Worm (Caenorhabditis elegans) whole organism, L2 larva: ENCODE results near the gene col-69.
A peak's percentile ranks its signal among the peaks of the same experiment; 100 is the strongest.

ENCODE experiments used
- C34F6.9 ChIP-seq: fragments of 150-350 bp; optimal IDR thresholded peaks from 2 replicates; lab custom pipeline; 2014; ENCODE audit warnings: missing biosample characterization, missing genetic modification characterization
- F13H6.1 ChIP-seq: sonication (generic microtip); optimal IDR thresholded peaks from 2 replicates; lab custom pipeline; 2016; ENCODE audit warnings: missing genetic modification characterization, missing compliant biosample characterization
- R02D3.7 ChIP-seq: fragments of 150-350 bp; optimal IDR thresholded peaks from 2 replicates; lab custom pipeline; 2014; ENCODE audit warnings: missing biosample characterization, missing genetic modification characterization
- Y55F3AM.14 ChIP-seq: fragments of 200-800 bp; sonication (Bioruptor generic); optimal IDR thresholded peaks from 2 replicates; lab custom pipeline; 2018; ENCODE audit warnings: mild to moderate bottlenecking, missing genetic modification characterization, missing compliant biosample characterization
- ZK546.5 ChIP-seq: sonication (generic microtip); optimal IDR thresholded peaks from 2 replicates; lab custom pipeline; 2017; ENCODE audit warnings: missing biosample characterization, missing genetic modification characterization
- alr-1 ChIP-seq: fragments of 150-350 bp; optimal IDR thresholded peaks from 2 replicates; lab custom pipeline; 2014; ENCODE audit warnings: missing biosample characterization, missing genetic modification characterization
- aly-2 ChIP-seq: fragments of 150-350 bp; optimal IDR thresholded peaks from 2 replicates; lab custom pipeline; 2014; ENCODE audit warnings: missing biosample characterization, missing genetic modification characterization
- ama-1 ChIP-seq: fragments of 150-350 bp; optimal IDR thresholded peaks from 2 replicates; lab custom pipeline; 2018; ENCODE audit warnings: inconsistent platforms
- blmp-1 ChIP-seq: sonication (generic microtip); optimal IDR thresholded peaks from 2 replicates; lab custom pipeline; 2017; ENCODE audit warnings: missing genetic modification characterization, mild to moderate bottlenecking, missing compliant biosample characterization, antibody characterized with exemption, moderate library complexity; ENCODE audit not compliant: insufficient read depth
- ceh-16 ChIP-seq: fragments of 150-350 bp; optimal IDR thresholded peaks from 2 replicates; lab custom pipeline; 2014; ENCODE audit warnings: missing biosample characterization, missing genetic modification characterization
- crh-2 ChIP-seq: sonication (generic microtip); optimal IDR thresholded peaks from 2 replicates; lab custom pipeline; 2017; ENCODE audit warnings: missing biosample characterization, missing genetic modification characterization
- egl-27 ChIP-seq: sonication (generic microtip); optimal IDR thresholded peaks from 3 replicates; lab custom pipeline; 2017; ENCODE audit warnings: missing biosample characterization, missing genetic modification reagents, missing genetic modification characterization
- elt-3 ChIP-seq: sonication (generic microtip); optimal IDR thresholded peaks from 2 replicates; lab custom pipeline; 2017; ENCODE audit warnings: missing biosample characterization, missing genetic modification characterization
- fos-1 ChIP-seq: fragments of 150-350 bp; optimal IDR thresholded peaks from 2 replicates; lab custom pipeline; 2014; ENCODE audit warnings: missing biosample characterization, missing genetic modification characterization
- gmeb-1 ChIP-seq: fragments of 150-350 bp; optimal IDR thresholded peaks from 2 replicates; lab custom pipeline; 2014; ENCODE audit warnings: missing biosample characterization, missing genetic modification characterization
- lin-11 ChIP-seq: fragments of 150-350 bp; sonication (generic microtip); optimal IDR thresholded peaks from 2 replicates; lab custom pipeline; 2014; ENCODE audit warnings: missing biosample characterization, missing genetic modification characterization, inconsistent platforms, mixed read lengths
- lin-13 ChIP-seq: fragments of 150-350 bp; optimal IDR thresholded peaks from 2 replicates; lab custom pipeline; 2014; ENCODE audit warnings: missing biosample characterization, missing genetic modification reagents, missing genetic modification characterization
- lin-39 ChIP-seq: fragments of 150-350 bp; optimal IDR thresholded peaks from 2 replicates; lab custom pipeline; 2014; ENCODE audit warnings: missing biosample characterization, missing genetic modification reagents, missing genetic modification characterization
- lsy-2 ChIP-seq, 2 experiments: fragments of 150-350 bp in 1 of 2; sonication (generic microtip) in 1 of 2; optimal IDR thresholded peaks; 2 replicates each; lab custom pipeline; 2014 to 2017; ENCODE audit warnings: missing biosample characterization in 2 of 2, missing genetic modification characterization in 2 of 2
- mab-5 ChIP-seq: fragments of 150-350 bp; optimal IDR thresholded peaks from 2 replicates; lab custom pipeline; 2014; ENCODE audit warnings: missing biosample characterization, missing genetic modification characterization
- mbf-1 ChIP-seq: sonication (generic microtip); optimal IDR thresholded peaks from 2 replicates; lab custom pipeline; 2017; ENCODE audit warnings: missing biosample characterization, missing genetic modification characterization
- nhr-11 ChIP-seq: fragments of 150-350 bp; optimal IDR thresholded peaks from 2 replicates; lab custom pipeline; 2014; ENCODE audit warnings: missing biosample characterization, missing genetic modification characterization
- nhr-129 ChIP-seq: fragments of 150-350 bp; optimal IDR thresholded peaks from 2 replicates; lab custom pipeline; 2014; ENCODE audit warnings: missing biosample characterization, missing genetic modification characterization
- nhr-21 ChIP-seq: fragments of 150-350 bp; optimal IDR thresholded peaks from 2 replicates; lab custom pipeline; 2014; ENCODE audit warnings: missing biosample characterization, missing genetic modification characterization
- nhr-23 ChIP-seq: fragments of 150-350 bp; optimal IDR thresholded peaks from 2 replicates; lab custom pipeline; 2014; ENCODE audit warnings: missing biosample characterization, missing genetic modification reagents, missing genetic modification characterization
- nhr-237 ChIP-seq: fragments of 150-350 bp; optimal IDR thresholded peaks from 2 replicates; lab custom pipeline; 2014; ENCODE audit warnings: missing biosample characterization, missing genetic modification characterization
- nhr-6 ChIP-seq: fragments of 150-350 bp; optimal IDR thresholded peaks from 2 replicates; lab custom pipeline; 2014; ENCODE audit warnings: missing biosample characterization, missing genetic modification characterization
- nhr-77 ChIP-seq: fragments of 150-350 bp; optimal IDR thresholded peaks from 2 replicates; lab custom pipeline; 2014; ENCODE audit warnings: missing biosample characterization, missing genetic modification characterization
- peb-1 ChIP-seq: fragments of 150-350 bp; optimal IDR thresholded peaks from 2 replicates; lab custom pipeline; 2014; ENCODE audit warnings: missing biosample characterization, missing genetic modification characterization
- sem-4 ChIP-seq: fragments of 150-350 bp; optimal IDR thresholded peaks from 2 replicates; lab custom pipeline; 2014; ENCODE audit warnings: missing biosample characterization, missing genetic modification reagents, missing genetic modification characterization
- skn-1 ChIP-seq: sonication (generic microtip); optimal IDR thresholded peaks from 2 replicates; lab custom pipeline; 2017; ENCODE audit warnings: missing biosample characterization, missing genetic modification characterization
- sma-3 ChIP-seq: sonication (generic microtip); optimal IDR thresholded peaks from 2 replicates; lab custom pipeline; 2016; ENCODE audit warnings: missing genetic modification reagents, missing genetic modification characterization, missing compliant biosample characterization
- unc-39 ChIP-seq: fragments of 150-350 bp; optimal IDR thresholded peaks from 2 replicates; lab custom pipeline; 2014; ENCODE audit warnings: missing biosample characterization, missing genetic modification characterization
- unc-55 ChIP-seq: fragments of 150-350 bp; sonication (generic microtip); optimal IDR thresholded peaks from 3 replicates; lab custom pipeline; 2014; ENCODE audit warnings: missing biosample characterization, missing genetic modification reagents, missing genetic modification characterization
- zag-1 ChIP-seq: fragments of 150-350 bp; optimal IDR thresholded peaks from 2 replicates; lab custom pipeline; 2014; ENCODE audit warnings: missing biosample characterization, missing genetic modification characterization
- ztf-1 ChIP-seq: fragments of 200-800 bp; sonication (Bioruptor generic); conservative IDR thresholded peaks from 2 replicates; pipeline ENCODE4 v1.3.6; 2022; ENCODE audit warnings: missing genetic modification characterization, missing compliant biosample characterization

Gene col-69

ce11 chrII:305645-306044 is at the start of gene col-69:
Gene col-69, minus strand, starts transcription at chrII:305745.
- TF ChIP-seq fos-1 (tag; lab: Kevin White, UChicago): peak; percentile 62
- TF ChIP-seq nhr-21 (tag; lab: Kevin White, UChicago): no peak

ce11 chrII:354494-354893 is 48.9 kb upstream of the col-69 start:
- TF ChIP-seq alr-1 (no peak), blmp-1 (tag; lab: Kevin White, UChicago) (no peak), unc-39 (tag; lab: Kevin White, UChicago) (no peak), fos-1 (tag; lab: Kevin White, UChicago) (no peak), nhr-129 (tag; lab: Kevin White, UChicago) (no peak), crh-2 (tag; lab: Kevin White, UChicago) (no peak), mbf-1 (tag; lab: Kevin White, UChicago) (no peak), nhr-237 (tag; lab: Kevin White, UChicago) (no peak), nhr-77 (tag; lab: Kevin White, UChicago) (no peak), zag-1 (no peak)

DNA sequence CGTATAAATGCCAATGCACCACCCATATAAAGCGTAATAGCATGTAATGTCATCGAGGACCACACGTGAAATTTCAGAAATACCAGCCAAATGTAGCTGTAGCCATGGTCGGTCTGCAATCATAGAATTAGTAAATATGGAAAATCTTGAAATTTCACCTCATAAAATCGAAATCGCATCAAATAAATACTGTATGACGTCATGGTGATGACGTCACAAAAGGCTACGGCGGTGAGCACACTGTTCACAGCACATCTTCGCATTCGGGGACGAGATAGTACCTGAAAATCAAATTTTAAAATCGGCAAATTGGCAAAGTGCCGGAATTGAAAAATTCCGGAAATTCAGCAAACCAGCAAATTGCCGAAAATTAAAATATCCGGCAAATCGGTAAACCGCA is 44.2 kb upstream of the col-69 start:
- no peak for TF ChIP-seq ztf-1 (GFP tag; lab: Robert Waterston, UW)
- no peak for TF ChIP-seq sma-3 (GFP tag; lab: Kevin White, UChicago)
- TF ChIP-seq gmeb-1 (tag; lab: Kevin White, UChicago): no peak
- no peak for TF ChIP-seq egl-27
- TF ChIP-seq ZK546.5 (tag; lab: Kevin White, UChicago): no peak
- no peak for TF ChIP-seq skn-1 (tag; lab: Kevin White, UChicago)
- no peak for TF ChIP-seq elt-3 (tag; lab: Kevin White, UChicago)
- TF ChIP-seq nhr-11 (tag; lab: Kevin White, UChicago): no peak
- no peak for TF ChIP-seq fos-1 (tag; lab: Kevin White, UChicago)
- no peak for TF ChIP-seq aly-2 (tag; lab: Kevin White, UChicago)
- TF ChIP-seq unc-55 (GFP tag; lab: Kevin White, UChicago): no peak
- no peak for TF ChIP-seq C34F6.9
- no peak for TF ChIP-seq R02D3.7 (tag; lab: Kevin White, UChicago)
- TF ChIP-seq lin-13 (GFP tag; lab: Kevin White, UChicago): no peak
- TF ChIP-seq nhr-237 (tag; lab: Kevin White, UChicago): no peak

DNA sequence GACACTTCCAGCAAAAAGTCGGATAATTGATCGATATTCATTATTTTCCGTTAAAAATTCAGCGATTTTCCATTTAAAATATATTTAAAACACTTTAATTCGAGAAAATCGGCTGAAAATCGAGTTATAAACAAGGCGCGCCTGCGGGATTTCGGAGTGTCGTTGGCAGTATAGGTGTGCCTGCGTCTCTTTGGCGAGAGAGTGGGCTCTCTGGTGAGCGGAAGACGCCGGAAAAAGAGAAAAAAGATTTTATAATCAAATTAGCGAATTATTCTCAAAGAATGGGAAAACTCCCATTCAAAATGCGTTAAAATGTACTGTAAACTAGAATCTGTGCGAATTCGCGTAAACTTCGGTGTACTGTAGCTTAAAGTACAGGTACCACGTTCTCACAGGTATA is 42.2 kb upstream of the col-69 start, which contains the start of gene D1069.3:
Gene D1069.3 (minus strand): TSS at position 158 of the 400 bp plus-strand sequence.
- TF ChIP-seq elt-3 (tag; lab: Kevin White, UChicago) (no peak), sem-4 (tag; lab: Kevin White, UChicago) (no peak), egl-27 (no peak), lin-13 (GFP tag; lab: Kevin White, UChicago) (peak; percentile 6), mbf-1 (tag; lab: Kevin White, UChicago) (no peak), ceh-16 (tag; lab: Kevin White, UChicago) (no peak), lin-39 (tag; lab: Kevin White, UChicago) (no peak), crh-2 (tag; lab: Kevin White, UChicago) (peak; percentile 36), unc-55 (GFP tag; lab: Kevin White, UChicago) (peak; percentile 58), C34F6.9 (peak; percentile 49), lsy-2 (tag; optimal IDR thresholded peaks at IDR 0.05; lab: Kevin White, UChicago) (peak; percentile 29 to 59), zag-1 (no peak), F13H6.1 (tag; lab: Kevin White, UChicago) (peak; percentile 2), gmeb-1 (tag; lab: Kevin White, UChicago) (peak; percentile 50), ama-1 (no peak), nhr-23 (tag; lab: Kevin White, UChicago) (no peak), mab-5 (tag; lab: Kevin White, UChicago) (no peak), lin-11 (tag; lab: Kevin White, UChicago) (peak; percentile 34), ZK546.5 (tag; lab: Kevin White, UChicago) (no peak), peb-1 (no peak), Y55F3AM.14 (GFP tag; lab: Kevin White, UChicago) (no peak), nhr-6 (tag; lab: Kevin White, UChicago) (no peak), skn-1 (tag; lab: Kevin White, UChicago) (no peak)
